Fruit fly (Drosophila melanogaster) whole organism, embryonic: ENCODE results near the gene Suv3.

Experiments
- Adf1 ChIP-seq: fragments of 200-800 bp; sonication (Bioruptor generic); IDR thresholded peaks from 2 replicates; pipeline ENCODE4 v1.3.6; 2022; ENCODE audit warnings: missing biosample characterization, missing genetic modification characterization
- CG10321 ChIP-seq: fragments of 200-800 bp; sonication (Bioruptor generic); IDR thresholded peaks from 2 replicates; pipeline ENCODE4 v1.3.6; 2022; ENCODE audit warnings: missing biosample characterization, missing genetic modification characterization
- CG10543 ChIP-seq: fragments of 200-800 bp; sonication (Bioruptor generic); optimal IDR thresholded peaks from 3 replicates; lab custom pipeline; 2017; ENCODE audit warnings: missing biosample characterization, mild to moderate bottlenecking, missing genetic modification characterization, moderate library complexity
- CG10959 ChIP-seq: fragments of 200-800 bp; sonication (Bioruptor generic); IDR thresholded peaks from 2 replicates; pipeline ENCODE4 v1.3.6; 2022; ENCODE audit warnings: missing biosample characterization, missing genetic modification characterization
- CG11247 ChIP-seq: fragments of 200-800 bp; sonication (Bioruptor generic); IDR thresholded peaks from 2 replicates; pipeline ENCODE4 v1.3.6; 2022; ENCODE audit warnings: missing biosample characterization, missing genetic modification characterization
- CG11456 ChIP-seq: fragments of 200-800 bp; sonication (Bioruptor generic); IDR thresholded peaks from 3 replicates; pipeline ENCODE4 v1.3.6; 2022; ENCODE audit warnings: missing biosample characterization, missing genetic modification characterization
- CG12659 ChIP-seq: fragments of 200-800 bp; sonication (Bioruptor generic); optimal IDR thresholded peaks from 3 replicates; lab custom pipeline; 2017; ENCODE audit warnings: mild to moderate bottlenecking, missing biosample characterization, missing genetic modification reagents, missing genetic modification characterization
- CG13123 ChIP-seq: fragments of 200-800 bp; sonication (Bioruptor generic); optimal IDR thresholded peaks from 2 replicates; lab custom pipeline; 2016; ENCODE audit warnings: missing biosample characterization, missing genetic modification characterization
- CG14014 ChIP-seq: fragments of 200-800 bp; sonication (Bioruptor generic); IDR thresholded peaks from 2 replicates; pipeline ENCODE4 v1.3.6; 2022; ENCODE audit warnings: missing biosample characterization, missing genetic modification characterization
- CG16863 ChIP-seq: fragments of 200-800 bp; sonication (Bioruptor generic); optimal IDR thresholded peaks from 3 replicates; lab custom pipeline; 2016; ENCODE audit warnings: missing biosample characterization, missing genetic modification characterization
- CG18476 ChIP-seq: fragments of 200-800 bp; sonication (Bioruptor generic); optimal IDR thresholded peaks from 2 replicates; lab custom pipeline; 2016; ENCODE audit warnings: missing biosample characterization, mild to moderate bottlenecking, missing genetic modification characterization
- CG30403 ChIP-seq: fragments of 200-800 bp; sonication (Bioruptor generic); optimal IDR thresholded peaks from 3 replicates; lab custom pipeline; 2016; ENCODE audit warnings: missing biosample characterization, missing genetic modification characterization
- CG32532 ChIP-seq: fragments of 200-800 bp; sonication (Bioruptor generic); IDR thresholded peaks from 2 replicates; pipeline ENCODE4 v1.3.6; 2022; ENCODE audit warnings: missing biosample characterization, missing genetic modification characterization
- CG34224 ChIP-seq: fragments of 200-800 bp; sonication (Bioruptor generic); IDR thresholded peaks from 3 replicates; pipeline ENCODE4 v1.3.6; 2022; ENCODE audit warnings: missing biosample characterization, missing genetic modification characterization; ENCODE audit not compliant: partially characterized antibody
- CG34376 ChIP-seq: fragments of 200-800 bp; sonication (Bioruptor generic); optimal IDR thresholded peaks from 2 replicates; lab custom pipeline; 2018; ENCODE audit warnings: missing biosample characterization, mild to moderate bottlenecking, missing genetic modification characterization
- CG6272 ChIP-seq: fragments of 200-800 bp; sonication (Bioruptor generic); IDR thresholded peaks from 2 replicates; pipeline ENCODE4 v1.3.6; 2022; ENCODE audit warnings: missing biosample characterization, missing genetic modification characterization
- CG9215 ChIP-seq: fragments of 200-800 bp; sonication (Bioruptor generic); IDR thresholded peaks from 2 replicates; pipeline ENCODE4 v1.3.6; 2022; ENCODE audit warnings: missing biosample characterization, missing genetic modification characterization
- CG9876 ChIP-seq: fragments of 200-800 bp; sonication (Bioruptor generic); optimal IDR thresholded peaks from 2 replicates; lab custom pipeline; 2016; ENCODE audit warnings: missing biosample characterization, missing genetic modification characterization
- CHES-1-like ChIP-seq: fragments of 200-800 bp; sonication (Bioruptor generic); optimal IDR thresholded peaks from 2 replicates; lab custom pipeline; 2016; ENCODE audit warnings: missing biosample characterization, missing genetic modification characterization
- Camta ChIP-seq: fragments of 200-800 bp; sonication (Bioruptor generic); optimal IDR thresholded peaks from 2 replicates; lab custom pipeline; 2016; ENCODE audit warnings: missing biosample characterization, missing genetic modification characterization
- Deaf1 ChIP-seq: fragments of 200-800 bp; optimal IDR thresholded peaks from 3 replicates; lab custom pipeline; 2019; ENCODE audit warnings: missing biosample characterization, mild to moderate bottlenecking, missing genetic modification characterization, moderate library complexity
- Dp ChIP-seq: fragments of 200-800 bp; sonication (Bioruptor generic); optimal IDR thresholded peaks from 2 replicates; lab custom pipeline; 2018; ENCODE audit warnings: missing biosample characterization, mild to moderate bottlenecking, missing genetic modification characterization, moderate library complexity
- Eip74EF ChIP-seq, 2 experiments: fragments of 200-800 bp in 1 of 2; fragments of >200 bp in 1 of 2; sonication (Bioruptor generic) in 1 of 2; optimal IDR thresholded peaks; 2 replicates each; lab custom pipeline; 2017 to 2019; ENCODE audit warnings: missing biosample characterization in 2 of 2, missing genetic modification characterization in 2 of 2, mild to moderate bottlenecking in 1 of 2, moderate library complexity in 1 of 2
- Elba2 ChIP-seq: fragments of 200-800 bp; sonication (Bioruptor generic); optimal IDR thresholded peaks from 3 replicates; lab custom pipeline; 2016; ENCODE audit warnings: missing biosample characterization, missing genetic modification characterization
- Hand ChIP-seq: fragments of 200-800 bp; sonication (Bioruptor generic); optimal IDR thresholded peaks from 2 replicates; lab custom pipeline; 2017; ENCODE audit warnings: mild to moderate bottlenecking, missing biosample characterization, missing genetic modification reagents, missing genetic modification characterization
- Hmr ChIP-seq: fragments of 200-800 bp; sonication (Bioruptor generic); optimal IDR thresholded peaks from 3 replicates; lab custom pipeline; 2017; ENCODE audit warnings: mild to moderate bottlenecking, missing biosample characterization, missing genetic modification reagents, missing genetic modification characterization
- Med ChIP-seq: fragments of 200-800 bp; sonication (Bioruptor generic); peaks from one replicate; lab custom pipeline; 2016; ENCODE audit warnings: missing biosample characterization, missing genetic modification characterization, mild to moderate bottlenecking, inconsistent platforms, moderate library complexity
- NC2β ChIP-seq: fragments of 200-800 bp; sonication (Bioruptor generic); optimal IDR thresholded peaks from 2 replicates; lab custom pipeline; 2016; ENCODE audit warnings: missing biosample characterization, missing genetic modification characterization
- Rfx ChIP-seq: fragments of 200-800 bp; sonication (Bioruptor generic); IDR thresholded peaks from 2 replicates; pipeline ENCODE4 v1.3.6; 2022; ENCODE audit warnings: missing biosample characterization, missing genetic modification characterization
- Scr ChIP-seq: fragments of 200-800 bp; sonication (Bioruptor generic); IDR thresholded peaks from 2 replicates; pipeline ENCODE4 v1.3.6; 2022; ENCODE audit warnings: missing biosample characterization, missing genetic modification characterization; ENCODE audit not compliant: partially characterized antibody
- TFAM ChIP-seq: fragments of 200-800 bp; sonication (Bioruptor generic); optimal IDR thresholded peaks from 2 replicates; lab custom pipeline; 2017; ENCODE audit warnings: missing biosample characterization, missing genetic modification characterization, inconsistent platforms
- Trl ChIP-seq, 3 experiments: fragments of >200 bp in 2 of 3; fragments of 200-800 bp in 1 of 3; sonication (Bioruptor generic) in 1 of 3; optimal IDR thresholded peaks; 2 replicates in 1 of 3; 3 replicates in 2 of 3; lab custom pipeline; 2016 to 2017; ENCODE audit warnings: missing biosample characterization in 1 of 3, missing genetic modification characterization in 1 of 3
- ab ChIP-seq: fragments of 200-800 bp; sonication (Bioruptor generic); optimal IDR thresholded peaks from 2 replicates; lab custom pipeline; 2016; ENCODE audit warnings: missing biosample characterization, missing genetic modification characterization
- ash1 ChIP-seq: fragments of 200-800 bp; sonication (Bioruptor generic); optimal IDR thresholded peaks from 2 replicates; lab custom pipeline; 2018; ENCODE audit warnings: missing biosample characterization, mild to moderate bottlenecking, missing genetic modification characterization
- cad ChIP-seq: fragments of >200 bp; optimal IDR thresholded peaks from 2 replicates; lab custom pipeline; 2017; ENCODE audit warnings: missing biosample characterization, missing genetic modification characterization
- ci ChIP-seq: fragments of 200-800 bp; sonication (Bioruptor generic); IDR thresholded peaks from 3 replicates; pipeline ENCODE4 v1.3.6; 2022; ENCODE audit warnings: missing biosample characterization, missing genetic modification characterization
- da ChIP-seq: fragments of 200-800 bp; sonication (Bioruptor generic); optimal IDR thresholded peaks from 2 replicates; lab custom pipeline; 2016; ENCODE audit warnings: missing biosample characterization, missing genetic modification characterization
- dpn ChIP-seq, 2 experiments: fragments of 200-800 bp; sonication (Bioruptor generic); optimal IDR thresholded peaks; 3 replicates each; lab custom pipeline; 2016; ENCODE audit warnings: missing biosample characterization in 2 of 2, missing genetic modification characterization in 2 of 2
- dysf ChIP-seq: fragments of 200-800 bp; sonication (Bioruptor generic); IDR thresholded peaks from 3 replicates; pipeline ENCODE4 v1.3.6; 2022; ENCODE audit warnings: missing biosample characterization, missing genetic modification characterization
- ems ChIP-seq: fragments of 200-800 bp; sonication (Bioruptor generic); optimal IDR thresholded peaks from 3 replicates; lab custom pipeline; 2016; ENCODE audit warnings: missing biosample characterization, missing genetic modification characterization
- en ChIP-seq: fragments of 200-800 bp; sonication (Bioruptor generic); optimal IDR thresholded peaks from 2 replicates; lab custom pipeline; 2016; ENCODE audit warnings: missing biosample characterization, missing genetic modification characterization
- fd102C ChIP-seq: fragments of 200-800 bp; sonication (Bioruptor generic); optimal IDR thresholded peaks from 2 replicates; lab custom pipeline; 2018; ENCODE audit warnings: missing biosample characterization, mild to moderate bottlenecking, missing genetic modification characterization, moderate library complexity
- grn ChIP-seq: fragments of 200-800 bp; sonication (Bioruptor generic); optimal IDR thresholded peaks from 3 replicates; lab custom pipeline; 2017; ENCODE audit warnings: missing biosample characterization, missing genetic modification characterization
- ind ChIP-seq: fragments of 200-800 bp; sonication (Bioruptor generic); optimal IDR thresholded peaks from 3 replicates; lab custom pipeline; 2016; ENCODE audit warnings: missing biosample characterization, missing genetic modification characterization
- nerfin-1 ChIP-seq: fragments of 200-800 bp; sonication (Bioruptor generic); optimal IDR thresholded peaks from 3 replicates; lab custom pipeline; 2019; ENCODE audit warnings: missing biosample characterization, mild to moderate bottlenecking, missing genetic modification characterization, moderate library complexity
- pzg ChIP-seq: fragments of 200-800 bp; sonication (Bioruptor generic); optimal IDR thresholded peaks from 3 replicates; lab custom pipeline; 2018; ENCODE audit warnings: missing biosample characterization, mild to moderate bottlenecking, missing genetic modification characterization, moderate library complexity
- salm ChIP-seq: fragments of 200-800 bp; sonication (Bioruptor generic); optimal IDR thresholded peaks from 2 replicates; lab custom pipeline; 2018; ENCODE audit warnings: missing biosample characterization, mild to moderate bottlenecking, missing genetic modification characterization
- slou ChIP-seq: fragments of 200-800 bp; sonication (Bioruptor generic); optimal IDR thresholded peaks from 3 replicates; lab custom pipeline; 2016; ENCODE audit warnings: missing biosample characterization, missing genetic modification characterization
- tll ChIP-seq, 2 experiments: fragments of 200-800 bp in 1 of 2; fragments of >200 bp in 1 of 2; sonication (Bioruptor generic) in 1 of 2; optimal IDR thresholded peaks; 2 replicates each; lab custom pipeline; 2017 to 2019; ENCODE audit warnings: missing biosample characterization in 2 of 2, missing genetic modification characterization in 2 of 2, mild to moderate bottlenecking in 1 of 2, moderate library complexity in 1 of 2
- trh ChIP-seq: fragments of 200-800 bp; sonication (Bioruptor generic); optimal IDR thresholded peaks from 2 replicates; lab custom pipeline; 2016; ENCODE audit warnings: missing biosample characterization, missing genetic modification characterization
- vnd ChIP-seq: fragments of 200-800 bp; sonication (Bioruptor generic); IDR thresholded peaks from 3 replicates; pipeline ENCODE4 v1.3.6; 2022; ENCODE audit warnings: missing biosample characterization, missing genetic modification characterization; ENCODE audit not compliant: partially characterized antibody

Suv3 gene

dm6 chr3R:4280062-4280461, 31.3 kb upstream of the Suv3 start, which contains the start of gene cpx (continued):
- no peak for TF ChIP-seq CG6272 (GFP tag; lab: Robert Waterston, UW)
- peak; percentile 36 for TF ChIP-seq CG10543
- TF ChIP-seq tll (GFP tag; optimal IDR thresholded peaks at IDR 0.05; lab: Kevin White, UChicago) = no peak
- peak; percentile 51; the same call in 1 of the 3 replicates for TF ChIP-seq ci (GFP tag; lab: Robert Waterston, UW)
- TF ChIP-seq Eip74EF (GFP tag; optimal IDR thresholded peaks at IDR 0.05; lab: Kevin White, UChicago) = no peak
- TF ChIP-seq CG18476 = no peak
- peak; percentile 27; the same call in 1 of the 2 replicates for TF ChIP-seq Adf1
- TF ChIP-seq nerfin-1 (tag; lab: Kevin White, UChicago) = no peak
- no peak for TF ChIP-seq dysf (GFP tag; lab: Robert Waterston, UW)
- TF ChIP-seq CHES-1-like = no peak
- TF ChIP-seq grn = no peak
- peak; percentile 8 for TF ChIP-seq pzg
- TF ChIP-seq Deaf1 (tag; lab: Kevin White, UChicago) = peak; percentile 83
- TF ChIP-seq CG34376 (GFP tag; lab: Kevin White, UChicago) = no peak
- no peak for TF ChIP-seq CG10321 (GFP tag; lab: Robert Waterston, UW)
- TF ChIP-seq cad (GFP tag; lab: Kevin White, UChicago) = no peak
- TF ChIP-seq CG14014 (GFP tag; lab: Robert Waterston, UW) = no peak
- TF ChIP-seq CG11247 (GFP tag; lab: Robert Waterston, UW) = no peak
- TF ChIP-seq Scr (GFP tag; lab: Robert Waterston, UW) = no peak
- peak in 1 of 2 experiments; percentile 21 for TF ChIP-seq Trl (optimal IDR thresholded peaks at IDR 0.05; lab: Kevin White, UChicago)
- no peak for TF ChIP-seq Trl (GFP tag; optimal IDR thresholded peaks at IDR 0.05; lab: Kevin White, UChicago)
- TF ChIP-seq CG11456 = no peak
- TF ChIP-seq Hand (GFP tag; lab: Kevin White, UChicago) = no peak
- TF ChIP-seq trh (GFP tag; lab: Kevin White, UChicago) = no peak
- TF ChIP-seq fd102C = no peak
- no peak for TF ChIP-seq Dp (GFP tag; lab: Kevin White, UChicago)
- no peak for TF ChIP-seq ind (GFP tag; lab: Kevin White, UChicago)
- TF ChIP-seq NC2β (GFP tag; lab: Kevin White, UChicago) = no peak
- no peak for TF ChIP-seq CG16863
- TF ChIP-seq vnd (GFP tag; lab: Robert Waterston, UW) = no peak
- TF ChIP-seq CG10959 (GFP tag; lab: Robert Waterston, UW) = no peak
- no peak for TF ChIP-seq Elba2 (GFP tag; lab: Kevin White, UChicago)
- TF ChIP-seq CG34224 (GFP tag; lab: Robert Waterston, UW) = no peak
- TF ChIP-seq Camta (GFP tag; lab: Kevin White, UChicago) = no peak
- no peak for TF ChIP-seq CG9876 (GFP tag; lab: Kevin White, UChicago)
- no peak for TF ChIP-seq Rfx (GFP tag; lab: Robert Waterston, UW)
- 0 out of 2 replicates have a peak, but pooled peaks have one; percentile 16 for TF ChIP-seq CG32532 (GFP tag; lab: Robert Waterston, UW)
- TF ChIP-seq CG12659 (GFP tag; lab: Kevin White, UChicago) = no peak
- TF ChIP-seq da = no peak
- no peak for TF ChIP-seq slou (GFP tag; lab: Kevin White, UChicago)
- no peak for TF ChIP-seq dpn (GFP tag; optimal IDR thresholded peaks at IDR 0.05; lab: Kevin White, UChicago)
- TF ChIP-seq CG13123 (GFP tag; lab: Kevin White, UChicago) = no peak
- TF ChIP-seq Hmr (GFP tag; lab: Kevin White, UChicago) = no peak
- no peak for TF ChIP-seq ash1 (GFP tag; lab: Kevin White, UChicago)
- no peak for TF ChIP-seq en (GFP tag; lab: Kevin White, UChicago)
- TF ChIP-seq ab (GFP tag; lab: Kevin White, UChicago) = no peak
- no peak for TF ChIP-seq salm (tag; lab: Kevin White, UChicago)
- peak; percentile 78 for TF ChIP-seq Med (GFP tag; lab: Kevin White, UChicago)
- no peak for TF ChIP-seq CG9215
- TF ChIP-seq TFAM (GFP tag; lab: Kevin White, UChicago) = no peak
- no peak for TF ChIP-seq ems (GFP tag; lab: Kevin White, UChicago)
- no peak for TF ChIP-seq CG30403 (GFP tag; lab: Kevin White, UChicago)
